Worm (Caenorhabditis elegans) whole organism, L2 larva: ENCODE data around the gene T25E4.2.

Source experiments
- aly-2 ChIP-seq: fragments of 150-350 bp; optimal IDR thresholded peaks from 2 replicates; lab custom pipeline; 2014; ENCODE audit warnings: missing biosample characterization, missing genetic modification characterization
- egl-27 ChIP-seq: sonication (generic microtip); optimal IDR thresholded peaks from 3 replicates; lab custom pipeline; 2017; ENCODE audit warnings: missing biosample characterization, missing genetic modification reagents, missing genetic modification characterization
- nhr-237 ChIP-seq: fragments of 150-350 bp; optimal IDR thresholded peaks from 2 replicates; lab custom pipeline; 2014; ENCODE audit warnings: missing biosample characterization, missing genetic modification characterization
- sem-4 ChIP-seq: fragments of 150-350 bp; optimal IDR thresholded peaks from 2 replicates; lab custom pipeline; 2014; ENCODE audit warnings: missing biosample characterization, missing genetic modification reagents, missing genetic modification characterization
- skn-1 ChIP-seq: sonication (generic microtip); optimal IDR thresholded peaks from 2 replicates; lab custom pipeline; 2017; ENCODE audit warnings: missing biosample characterization, missing genetic modification characterization

- no peak for TF ChIP-seq nhr-237 (tag; lab: Kevin White, UChicago)
- no peak for TF ChIP-seq sem-4 (tag; lab: Kevin White, UChicago)
- TF ChIP-seq egl-27 = no peak
- no peak for TF ChIP-seq aly-2
- no peak for TF ChIP-seq skn-1 (tag; lab: Kevin White, UChicago)
Observed at ce11 chrII:5544145-5544515, 38.1 kb downstream of the T25E4.2 start.
